Worm (Caenorhabditis elegans) whole organism, late embryonic: ENCODE results near the gene snap-1.
A peak's percentile ranks its signal among the peaks of the same experiment; 100 is the strongest.

Experiments used
- C08G9.2 ChIP-seq: sonication (generic microtip); optimal IDR thresholded peaks from 2 replicates; lab custom pipeline; 2016; ENCODE audit warnings: mild to moderate bottlenecking, missing genetic modification characterization, moderate library complexity, missing compliant biosample characterization
- F13H6.1 ChIP-seq: sonication (generic microtip); optimal IDR thresholded peaks from 2 replicates; lab custom pipeline; 2016; ENCODE audit warnings: missing genetic modification characterization, missing compliant biosample characterization
- K09A11.1 ChIP-seq: sonication (generic microtip); optimal IDR thresholded peaks from 2 replicates; lab custom pipeline; 2017; ENCODE audit warnings: antibody characterized with exemption, mild to moderate bottlenecking, missing genetic modification characterization, missing compliant biosample characterization; ENCODE audit not compliant: insufficient read depth
- T23F11.4 ChIP-seq: fragments of 200-800 bp; sonication (Bioruptor generic); optimal IDR thresholded peaks from 2 replicates; lab custom pipeline; 2018; ENCODE audit warnings: mild to moderate bottlenecking, missing genetic modification characterization, missing compliant biosample characterization
- ahr-1 ChIP-seq: sonication (generic microtip); optimal IDR thresholded peaks from 2 replicates; lab custom pipeline; 2016; ENCODE audit warnings: missing genetic modification characterization, missing compliant biosample characterization
- ama-1 ChIP-seq: fragments of 150-350 bp; optimal IDR thresholded peaks from 2 replicates; lab custom pipeline; 2014
- ceh-18 ChIP-seq: sonication (generic microtip); optimal IDR thresholded peaks from 2 replicates; lab custom pipeline; 2016; ENCODE audit warnings: missing genetic modification characterization, missing compliant biosample characterization
- ceh-24 ChIP-seq: sonication (generic microtip); optimal IDR thresholded peaks from 2 replicates; lab custom pipeline; 2016; ENCODE audit warnings: mild to moderate bottlenecking, missing genetic modification characterization, missing compliant biosample characterization
- ceh-34 ChIP-seq: sonication (generic microtip); optimal IDR thresholded peaks from 2 replicates; lab custom pipeline; 2016; ENCODE audit warnings: mild to moderate bottlenecking, missing genetic modification characterization, missing compliant biosample characterization
- ceh-9 ChIP-seq: sonication (generic microtip); optimal IDR thresholded peaks from 2 replicates; lab custom pipeline; 2016; ENCODE audit warnings: mild to moderate bottlenecking, missing genetic modification characterization, inconsistent platforms, missing compliant biosample characterization
- che-1 ChIP-seq: sonication (generic microtip); optimal IDR thresholded peaks from 2 replicates; lab custom pipeline; 2016; ENCODE audit warnings: mild to moderate bottlenecking, missing genetic modification characterization, missing compliant biosample characterization
- elt-2 ChIP-seq: sonication (generic microtip); optimal IDR thresholded peaks from 2 replicates; lab custom pipeline; 2016; ENCODE audit warnings: missing genetic modification reagents, missing genetic modification characterization, missing compliant biosample characterization
- elt-4 ChIP-seq: sonication (generic microtip); optimal IDR thresholded peaks from 2 replicates; lab custom pipeline; 2016; ENCODE audit warnings: missing genetic modification characterization, missing compliant biosample characterization
- fax-1 ChIP-seq: sonication (generic microtip); optimal IDR thresholded peaks from 2 replicates; lab custom pipeline; 2016; ENCODE audit warnings: missing genotype, missing genetic modification characterization, missing compliant biosample characterization
- fkh-10 ChIP-seq: fragments of 150-350 bp; optimal IDR thresholded peaks from 2 replicates; lab custom pipeline; 2014; ENCODE audit warnings: missing biosample characterization, missing genetic modification reagents, missing genetic modification characterization
- hlh-15 ChIP-seq: sonication (generic microtip); optimal IDR thresholded peaks from 2 replicates; lab custom pipeline; 2016; ENCODE audit warnings: missing genetic modification characterization, missing compliant biosample characterization
- hlh-6 ChIP-seq: sonication (generic microtip); optimal IDR thresholded peaks from 2 replicates; lab custom pipeline; 2016; ENCODE audit warnings: missing genotype, missing genetic modification characterization, missing compliant biosample characterization
- hlh-8 ChIP-seq: sonication (generic microtip); optimal IDR thresholded peaks from 2 replicates; lab custom pipeline; 2016; ENCODE audit warnings: missing genotype, missing genetic modification characterization, missing compliant biosample characterization
- lim-6 ChIP-seq: sonication (generic microtip); optimal IDR thresholded peaks from 2 replicates; lab custom pipeline; 2016; ENCODE audit warnings: missing genetic modification characterization, missing compliant biosample characterization
- lin-11 ChIP-seq: fragments of 200-800 bp; sonication (Bioruptor generic); optimal IDR thresholded peaks from 2 replicates; lab custom pipeline; 2018; ENCODE audit warnings: mild to moderate bottlenecking, missing genetic modification characterization, missing compliant biosample characterization
- mec-3 ChIP-seq: sonication (generic microtip); optimal IDR thresholded peaks from 2 replicates; lab custom pipeline; 2016; ENCODE audit warnings: borderline replicate concordance, missing genetic modification characterization, missing compliant biosample characterization
- nfya-1 ChIP-seq: sonication (generic microtip); optimal IDR thresholded peaks from 2 replicates; lab custom pipeline; 2017; ENCODE audit warnings: missing genetic modification characterization, mild to moderate bottlenecking, missing compliant biosample characterization, antibody characterized with exemption, moderate library complexity
- nhr-11 ChIP-seq: fragments of 150-350 bp; optimal IDR thresholded peaks from 2 replicates; lab custom pipeline; 2014; ENCODE audit warnings: missing biosample characterization, missing genetic modification characterization
- odd-2 ChIP-seq: sonication (generic microtip); optimal IDR thresholded peaks from 2 replicates; lab custom pipeline; 2017; ENCODE audit warnings: antibody characterized with exemption, mild to moderate bottlenecking, missing genetic modification characterization, missing compliant biosample characterization
- pat-9 ChIP-seq: fragments of 200-800 bp; sonication (Bioruptor generic); optimal IDR thresholded peaks from 2 replicates; lab custom pipeline; 2018; ENCODE audit warnings: mild to moderate bottlenecking, missing genetic modification characterization, moderate library complexity, missing compliant biosample characterization
- pha-2 ChIP-seq: sonication (generic microtip); optimal IDR thresholded peaks from 2 replicates; lab custom pipeline; 2017; ENCODE audit warnings: mild to moderate bottlenecking, missing genetic modification characterization, missing compliant biosample characterization
- pqm-1 ChIP-seq: sonication (generic microtip); optimal IDR thresholded peaks from 2 replicates; lab custom pipeline; 2016; ENCODE audit warnings: missing genetic modification characterization, missing compliant biosample characterization
- sox-2 ChIP-seq: fragments of 200-800 bp; sonication (Bioruptor generic); IDR thresholded peaks from 2 replicates; pipeline ENCODE4 v1.3.6; 2022; ENCODE audit warnings: missing genetic modification reagents, missing genetic modification characterization, missing compliant biosample characterization
- sox-4 ChIP-seq: sonication (generic microtip); optimal IDR thresholded peaks from 2 replicates; lab custom pipeline; 2017; ENCODE audit warnings: mild to moderate bottlenecking, missing genetic modification characterization, inconsistent platforms, missing compliant biosample characterization
- tbx-2 ChIP-seq: sonication (generic microtip); optimal IDR thresholded peaks from 2 replicates; lab custom pipeline; 2016; ENCODE audit warnings: missing genetic modification characterization, missing compliant biosample characterization
- ttx-3 ChIP-seq: sonication (generic microtip); optimal IDR thresholded peaks from 2 replicates; lab custom pipeline; 2016; ENCODE audit warnings: missing genetic modification reagents, missing genetic modification characterization, missing compliant biosample characterization
- unc-3 ChIP-seq, 2 experiments: fragments of 200-800 bp in 1 of 2; sonication (Bioruptor generic) in 1 of 2; sonication (generic microtip) in 1 of 2; conservative IDR thresholded peaks in 1 of 2; optimal IDR thresholded peaks in 1 of 2; 2 replicates each; pipeline versions ENCODE4 v1.3.6 to Lab custom; 2016 to 2022; ENCODE audit warnings: missing compliant biosample characterization in 2 of 2, missing genetic modification characterization in 2 of 2, missing genetic modification reagents in 1 of 2
- unc-42 ChIP-seq: sonication (generic microtip); optimal IDR thresholded peaks from 2 replicates; lab custom pipeline; 2016; ENCODE audit warnings: missing genotype, missing genetic modification characterization, missing compliant biosample characterization
- unc-55 ChIP-seq: sonication (generic microtip); optimal IDR thresholded peaks from 2 replicates; lab custom pipeline; 2017; ENCODE audit warnings: missing biosample characterization, missing genetic modification reagents, missing genetic modification characterization
- zip-5 ChIP-seq: sonication (generic microtip); optimal IDR thresholded peaks from 2 replicates; lab custom pipeline; 2016; ENCODE audit warnings: missing genetic modification characterization, missing compliant biosample characterization

snap-1 gene

ce11 chrV:8159629-8160028, 29.2 kb downstream of the snap-1 start, which contains the start of gene F20D6.6:
F20D6.6 (plus strand) TSS chrV:8159929.
- TF ChIP-seq C08G9.2 (tag; lab: Kevin White, UChicago) = no peak
- TF ChIP-seq che-1 (tag; lab: Kevin White, UChicago) = no peak
- TF ChIP-seq nfya-1 (tag; lab: Kevin White, UChicago) = no peak
- no peak for TF ChIP-seq ceh-18 (tag; lab: Kevin White, UChicago)
- TF ChIP-seq F13H6.1 = no peak
- TF ChIP-seq ahr-1 = no peak
- TF ChIP-seq sox-4 (tag; lab: Kevin White, UChicago) = no peak
- TF ChIP-seq lim-6 (tag; lab: Kevin White, UChicago) = no peak
- TF ChIP-seq lin-11 (tag; lab: Kevin White, UChicago) = no peak
- no peak for TF ChIP-seq ceh-24 (tag; lab: Kevin White, UChicago)

DNA sequence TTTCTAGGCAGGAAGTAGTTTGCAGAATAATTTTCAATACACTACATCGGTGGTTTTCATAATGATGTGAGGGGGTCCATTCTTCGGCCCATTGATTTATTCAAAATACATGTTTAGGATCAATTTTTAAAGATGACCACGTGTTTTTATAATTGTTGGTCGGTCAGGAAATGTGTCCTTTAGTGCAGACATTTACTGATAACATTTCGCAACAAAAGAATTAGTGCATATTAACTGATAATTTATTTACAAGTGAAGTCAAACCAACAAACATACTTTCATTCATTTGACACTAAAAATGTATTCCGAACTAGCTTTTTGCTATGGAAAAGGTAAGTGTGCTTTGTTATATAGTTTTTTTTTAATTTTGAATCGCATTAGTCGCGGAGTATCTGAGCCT, 31.3 kb downstream of the snap-1 start, which contains the start of gene F20D6.5:
Gene F20D6.5 (plus strand): TSS at position 259 of the 400 bp plus-strand sequence.
- TF ChIP-seq ceh-34 (tag; lab: Kevin White, UChicago) = no peak
- peak; percentile 28 for TF ChIP-seq elt-2 (tag; lab: Kevin White, UChicago)

DNA sequence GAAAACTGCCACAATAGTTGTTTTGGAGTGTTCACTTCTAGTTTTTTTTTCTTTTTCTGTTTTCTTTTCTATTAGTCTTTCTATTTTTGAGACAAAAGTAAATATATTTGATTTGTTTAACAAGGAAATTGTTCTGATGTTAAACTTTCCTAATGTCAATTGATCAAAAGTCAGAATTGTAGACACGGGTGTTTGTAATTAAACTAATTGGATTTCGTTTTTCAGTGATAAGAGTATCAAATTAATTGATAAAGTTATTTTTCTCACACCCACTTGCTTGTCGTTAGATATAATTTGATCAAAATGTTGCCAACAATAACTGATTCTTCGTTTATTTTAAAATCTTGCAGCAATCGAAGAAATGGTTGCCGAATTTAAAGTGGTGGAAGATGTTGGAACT, 32.8 kb downstream of the snap-1 start:
- TF ChIP-seq ceh-24 (tag; lab: Kevin White, UChicago) = no peak
- TF ChIP-seq ama-1 (lab: Kevin White, UChicago) = no peak
- no peak for TF ChIP-seq nhr-11 (tag; lab: Kevin White, UChicago)
- no peak for TF ChIP-seq sox-2 (GFP tag; lab: Robert Waterston, UW)
- no peak for TF ChIP-seq ceh-18 (tag; lab: Kevin White, UChicago)
- no peak for TF ChIP-seq mec-3
- TF ChIP-seq nfya-1 (tag; lab: Kevin White, UChicago) = no peak
- no peak for TF ChIP-seq lim-6 (tag; lab: Kevin White, UChicago)
- TF ChIP-seq K09A11.1 (tag; lab: Kevin White, UChicago) = no peak
- no peak for TF ChIP-seq tbx-2 (tag; lab: Kevin White, UChicago)
- no peak for TF ChIP-seq unc-55 (GFP tag; lab: Kevin White, UChicago)
- TF ChIP-seq pat-9 (tag; lab: Kevin White, UChicago) = no peak
- TF ChIP-seq hlh-8 (tag; lab: Kevin White, UChicago) = no peak
- TF ChIP-seq ttx-3 (tag; lab: Kevin White, UChicago) = no peak
- no peak for TF ChIP-seq hlh-6 (tag; lab: Kevin White, UChicago)
- no peak for TF ChIP-seq elt-4 (tag; lab: Kevin White, UChicago)
- no peak for TF ChIP-seq hlh-15 (tag; lab: Kevin White, UChicago)

DNA sequence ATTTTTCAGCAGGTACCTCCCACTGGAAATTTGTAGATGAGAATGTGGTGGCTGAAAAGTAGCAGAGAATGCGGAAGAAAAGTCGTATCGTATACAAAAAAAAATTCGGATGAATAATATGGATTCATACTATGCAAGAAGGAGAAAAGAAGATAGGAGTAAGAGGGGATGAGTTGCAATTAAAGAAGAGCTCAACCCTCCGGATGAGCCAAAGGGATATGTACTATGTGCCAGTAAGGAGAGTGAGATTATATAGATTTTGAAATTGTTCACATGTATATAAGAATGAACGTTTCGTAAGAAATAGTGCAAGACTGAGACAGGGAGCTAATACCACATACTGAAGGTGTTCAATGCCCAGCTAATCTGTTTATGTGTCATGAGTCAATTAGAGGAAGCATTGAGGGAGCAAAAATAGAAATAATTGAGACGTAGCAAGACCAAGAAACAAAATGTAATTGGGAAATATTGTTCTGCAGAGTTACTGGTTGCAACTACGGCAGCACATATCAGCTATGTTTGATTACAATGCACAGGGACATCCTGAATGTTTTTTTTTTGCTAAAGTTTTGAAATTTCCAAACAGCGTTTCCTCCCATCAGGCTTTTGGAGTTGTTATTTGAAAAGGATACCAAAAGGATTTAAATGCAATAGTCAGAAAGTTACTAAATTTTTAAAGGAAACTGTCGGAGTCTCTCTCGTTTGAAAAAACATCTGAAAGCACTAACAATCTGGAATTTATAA, 38.0 kb downstream of the snap-1 start, which contains the start of gene F20D6.8:
Gene F20D6.8 (minus strand): TSS at position 51 of the 744 bp plus-strand sequence.
- TF ChIP-seq fax-1 (no peak), unc-42 (tag; lab: Kevin White, UChicago) (peak; percentile 31)

DNA sequence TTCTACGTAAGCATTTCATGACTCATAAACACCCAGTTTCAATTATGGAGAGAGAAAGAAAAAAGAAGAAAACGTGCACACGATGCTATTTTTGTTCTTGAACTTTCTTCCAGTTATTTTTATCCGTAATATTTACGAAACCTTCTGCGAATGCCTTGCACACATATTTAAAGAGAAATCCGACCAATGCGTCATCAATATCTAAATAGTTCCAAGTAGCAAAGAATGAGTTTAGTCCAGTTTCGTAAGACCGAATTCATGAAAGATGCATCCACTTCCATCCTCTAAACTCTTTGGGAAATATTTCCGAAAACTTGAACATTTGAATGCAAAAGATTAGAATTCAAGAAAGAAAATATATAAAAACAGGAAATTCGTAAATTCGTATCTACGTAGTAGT, 38.7 kb downstream of the snap-1 start:
- no peak for TF ChIP-seq che-1 (tag; lab: Kevin White, UChicago)
- no peak for TF ChIP-seq pqm-1
- no peak for TF ChIP-seq elt-4 (tag; lab: Kevin White, UChicago)
- TF ChIP-seq pha-2 (tag; lab: Kevin White, UChicago) = no peak
- TF ChIP-seq unc-3 (GFP tag; conservative IDR thresholded peaks at IDR 0.05; lab: Robert Waterston, UW) = no peak
- no peak for TF ChIP-seq unc-3 (tag; optimal IDR thresholded peaks at IDR 0.05; lab: Kevin White, UChicago)
- TF ChIP-seq ceh-9 (tag; lab: Kevin White, UChicago) = no peak
- no peak for TF ChIP-seq fkh-10 (GFP tag; lab: Kevin White, UChicago)
- no peak for TF ChIP-seq odd-2 (tag; lab: Kevin White, UChicago)
- no peak for TF ChIP-seq K09A11.1 (tag; lab: Kevin White, UChicago)
- no peak for TF ChIP-seq T23F11.4 (GFP tag; lab: Kevin White, UChicago)
- no peak for TF ChIP-seq zip-5
